Worm (Caenorhabditis elegans): ENCODE results near the gene srd-56.

DNA sequence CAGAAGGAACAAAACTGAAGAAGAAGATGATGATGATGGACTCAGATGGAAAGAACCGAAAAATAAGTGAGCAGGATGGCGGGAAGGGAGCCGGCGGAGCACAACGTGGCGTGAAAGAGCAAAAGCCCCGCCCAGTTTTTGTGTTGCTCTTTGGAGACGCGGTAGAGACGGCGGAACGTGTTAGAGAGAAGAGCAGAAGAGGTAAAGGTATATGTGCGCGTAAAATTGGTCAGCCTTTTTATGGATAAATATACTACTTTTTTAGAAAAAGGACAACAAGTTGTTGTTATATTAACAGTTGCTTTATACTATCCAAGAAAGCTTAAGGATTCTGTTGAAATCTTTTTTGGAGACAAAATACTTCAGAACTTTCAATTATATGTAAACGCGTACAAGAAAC lies 14.0 kb upstream of the srd-56 start, which contains the start of gene E04F6.10:
- no peak for TF ChIP-seq blmp-1 (tag; optimal IDR thresholded peaks at IDR 0.05)
- TF ChIP-seq elt-3 (tag; optimal IDR thresholded peaks at IDR 0.05): no peak
- TF ChIP-seq nhr-76 (tag; optimal IDR thresholded peaks at IDR 0.05): no peak
- TF ChIP-seq lsy-2 (tag; optimal IDR thresholded peaks at IDR 0.05): no peak
- TF ChIP-seq unc-62 (GFP tag; optimal IDR thresholded peaks at IDR 0.05): no peak
- no peak for TF ChIP-seq M03D4.4 (tag; optimal IDR thresholded peaks at IDR 0.05)
- TF ChIP-seq pha-4 (tag; optimal IDR thresholded peaks at IDR 0.05): no peak
- TF ChIP-seq ztf-11 (tag; optimal IDR thresholded peaks at IDR 0.05): no peak

Data from whole organism, mixed stage, embryonic.